Worm (Caenorhabditis elegans) whole organism, early embryonic: ENCODE results near the gene acr-23.

Experiments used
- B0310.2 ChIP-seq: sonication (generic microtip); optimal IDR thresholded peaks from 2 replicates; lab custom pipeline; 2016; ENCODE audit warnings: mild to moderate bottlenecking, missing genetic modification characterization, missing compliant biosample characterization
- F13C5.2 ChIP-seq: sonication (generic microtip); optimal IDR thresholded peaks from 2 replicates; lab custom pipeline; 2017; ENCODE audit warnings: mild to moderate bottlenecking, missing genetic modification characterization, inconsistent platforms, missing compliant biosample characterization
- aly-1 ChIP-seq: sonication (generic microtip); optimal IDR thresholded peaks from 2 replicates; lab custom pipeline; 2016; ENCODE audit warnings: missing genetic modification characterization, missing compliant biosample characterization
- ama-1 ChIP-seq: fragments of 150-350 bp; optimal IDR thresholded peaks from 2 replicates; lab custom pipeline; 2014
- ceh-13 ChIP-seq: fragments of 200-800 bp; sonication (Bioruptor generic); optimal IDR thresholded peaks from 2 replicates; lab custom pipeline; 2018; ENCODE audit warnings: mild to moderate bottlenecking, missing genetic modification characterization, missing compliant biosample characterization
- ceh-36 ChIP-seq: sonication (generic microtip); optimal IDR thresholded peaks from 2 replicates; lab custom pipeline; 2016; ENCODE audit warnings: missing genetic modification characterization, inconsistent platforms, missing compliant biosample characterization
- ets-7 ChIP-seq: sonication (generic microtip); optimal IDR thresholded peaks from 2 replicates; lab custom pipeline; 2016; ENCODE audit warnings: missing genotype, missing genetic modification characterization, missing compliant biosample characterization
- flt-1 ChIP-seq: fragments of 200-800 bp; sonication (Bioruptor generic); IDR thresholded peaks from 2 replicates; pipeline ENCODE4 v1.3.6; 2022; ENCODE audit warnings: missing genetic modification characterization, missing compliant biosample characterization
- hmbx-1 ChIP-seq: sonication (generic microtip); optimal IDR thresholded peaks from 2 replicates; lab custom pipeline; 2016; ENCODE audit warnings: mild to moderate bottlenecking, missing genetic modification characterization, missing compliant biosample characterization
- hmg-4 ChIP-seq: fragments of 200-800 bp; sonication (Bioruptor generic); optimal IDR thresholded peaks from 2 replicates; lab custom pipeline; 2018; ENCODE audit warnings: mild to moderate bottlenecking, missing genetic modification characterization, missing compliant biosample characterization
- pes-1 ChIP-seq: fragments of 200-800 bp; sonication (Bioruptor generic); IDR thresholded peaks from 2 replicates; pipeline ENCODE4 v1.3.6; 2022; ENCODE audit warnings: missing genetic modification reagents, missing genetic modification characterization, missing compliant biosample characterization
- scrt-1 ChIP-seq: fragments of 200-800 bp; sonication (Bioruptor generic); IDR thresholded peaks from 2 replicates; pipeline ENCODE4 v1.3.6; 2022; ENCODE audit warnings: missing genetic modification characterization, missing compliant biosample characterization
- tbx-11 ChIP-seq: fragments of 200-800 bp; sonication (Bioruptor generic); IDR thresholded peaks from 2 replicates; pipeline ENCODE4 v1.3.6; 2022; ENCODE audit warnings: missing genetic modification characterization, missing compliant biosample characterization
- tra-4 ChIP-seq: sonication (generic microtip); optimal IDR thresholded peaks from 2 replicates; lab custom pipeline; 2017; ENCODE audit warnings: missing genetic modification characterization, missing compliant biosample characterization

ce11 chrV:3637086-3637485 lies 22.3 kb downstream of the acr-23 start, which contains the start of gene srx-41:
- no peak for TF ChIP-seq B0310.2
- TF ChIP-seq ama-1 (lab: Kevin White, UChicago): no peak
- TF ChIP-seq F13C5.2 (tag; lab: Kevin White, UChicago): no peak
- no peak for TF ChIP-seq scrt-1 (GFP tag; lab: Robert Waterston, UW)
- no peak for TF ChIP-seq pes-1 (GFP tag; lab: Robert Waterston, UW)
- no peak for TF ChIP-seq hmbx-1 (tag; lab: Kevin White, UChicago)
- no peak for TF ChIP-seq ceh-36 (tag; lab: Kevin White, UChicago)
- TF ChIP-seq tra-4: no peak
- no peak for TF ChIP-seq ets-7
- TF ChIP-seq flt-1 (GFP tag; lab: Robert Waterston, UW): no peak
- TF ChIP-seq aly-1: no peak
- no peak for TF ChIP-seq tbx-11 (GFP tag; lab: Robert Waterston, UW)
- no peak for TF ChIP-seq ceh-13 (GFP tag; lab: Kevin White, UChicago)
- TF ChIP-seq hmg-4: no peak
